Worm (Caenorhabditis elegans) whole organism, L2 larva: ENCODE data around the gene W06D12.6.

Experiments
- C34F6.9 ChIP-seq: fragments of 150-350 bp; optimal IDR thresholded peaks from 2 replicates; lab custom pipeline; 2014; ENCODE audit warnings: missing biosample characterization, missing genetic modification characterization
- F13H6.1 ChIP-seq: sonication (generic microtip); optimal IDR thresholded peaks from 2 replicates; lab custom pipeline; 2016; ENCODE audit warnings: missing genetic modification characterization, missing compliant biosample characterization
- Y55F3AM.14 ChIP-seq: fragments of 200-800 bp; sonication (Bioruptor generic); optimal IDR thresholded peaks from 2 replicates; lab custom pipeline; 2018; ENCODE audit warnings: mild to moderate bottlenecking, missing genetic modification characterization, missing compliant biosample characterization
- ZK546.5 ChIP-seq: sonication (generic microtip); optimal IDR thresholded peaks from 2 replicates; lab custom pipeline; 2017; ENCODE audit warnings: missing biosample characterization, missing genetic modification characterization
- blmp-1 ChIP-seq: sonication (generic microtip); optimal IDR thresholded peaks from 2 replicates; lab custom pipeline; 2017; ENCODE audit warnings: missing genetic modification characterization, mild to moderate bottlenecking, missing compliant biosample characterization, antibody characterized with exemption, moderate library complexity; ENCODE audit not compliant: insufficient read depth
- ceh-82 ChIP-seq: fragments of 150-350 bp; optimal IDR thresholded peaks from 2 replicates; lab custom pipeline; 2014; ENCODE audit warnings: missing biosample characterization, missing genetic modification characterization
- crh-2 ChIP-seq: sonication (generic microtip); optimal IDR thresholded peaks from 2 replicates; lab custom pipeline; 2017; ENCODE audit warnings: missing biosample characterization, missing genetic modification characterization
- egl-27 ChIP-seq: sonication (generic microtip); optimal IDR thresholded peaks from 3 replicates; lab custom pipeline; 2017; ENCODE audit warnings: missing biosample characterization, missing genetic modification reagents, missing genetic modification characterization
- elt-1 ChIP-seq: fragments of 150-350 bp; optimal IDR thresholded peaks from 2 replicates; lab custom pipeline; 2014; ENCODE audit warnings: missing biosample characterization, missing genetic modification characterization
- fos-1 ChIP-seq: fragments of 150-350 bp; optimal IDR thresholded peaks from 2 replicates; lab custom pipeline; 2014; ENCODE audit warnings: missing biosample characterization, missing genetic modification characterization
- gmeb-1 ChIP-seq: fragments of 150-350 bp; optimal IDR thresholded peaks from 2 replicates; lab custom pipeline; 2014; ENCODE audit warnings: missing biosample characterization, missing genetic modification characterization
- lin-39 ChIP-seq: fragments of 150-350 bp; optimal IDR thresholded peaks from 2 replicates; lab custom pipeline; 2014; ENCODE audit warnings: missing biosample characterization, missing genetic modification reagents, missing genetic modification characterization
- lsy-2 ChIP-seq, 2 experiments: fragments of 150-350 bp in 1 of 2; sonication (generic microtip) in 1 of 2; optimal IDR thresholded peaks; 2 replicates each; lab custom pipeline; 2014 to 2017; ENCODE audit warnings: missing biosample characterization in 2 of 2, missing genetic modification characterization in 2 of 2
- mab-5 ChIP-seq: fragments of 150-350 bp; optimal IDR thresholded peaks from 2 replicates; lab custom pipeline; 2014; ENCODE audit warnings: missing biosample characterization, missing genetic modification characterization
- mbf-1 ChIP-seq: sonication (generic microtip); optimal IDR thresholded peaks from 2 replicates; lab custom pipeline; 2017; ENCODE audit warnings: missing biosample characterization, missing genetic modification characterization
- mdl-1 ChIP-seq, 2 experiments: fragments of 150-350 bp in 1 of 2; sonication (generic microtip) in 1 of 2; optimal IDR thresholded peaks; 2 replicates each; lab custom pipeline; 2017; ENCODE audit warnings: missing biosample characterization in 2 of 2, missing genetic modification characterization in 2 of 2
- nhr-10 ChIP-seq: sonication (generic microtip); optimal IDR thresholded peaks from 2 replicates; lab custom pipeline; 2017; ENCODE audit warnings: missing biosample characterization, missing genetic modification characterization
- nhr-129 ChIP-seq: fragments of 150-350 bp; optimal IDR thresholded peaks from 2 replicates; lab custom pipeline; 2014; ENCODE audit warnings: missing biosample characterization, missing genetic modification characterization
- nhr-23 ChIP-seq: fragments of 150-350 bp; optimal IDR thresholded peaks from 2 replicates; lab custom pipeline; 2014; ENCODE audit warnings: missing biosample characterization, missing genetic modification reagents, missing genetic modification characterization
- nhr-237 ChIP-seq: fragments of 150-350 bp; optimal IDR thresholded peaks from 2 replicates; lab custom pipeline; 2014; ENCODE audit warnings: missing biosample characterization, missing genetic modification characterization
- nhr-77 ChIP-seq: fragments of 150-350 bp; optimal IDR thresholded peaks from 2 replicates; lab custom pipeline; 2014; ENCODE audit warnings: missing biosample characterization, missing genetic modification characterization
- peb-1 ChIP-seq: fragments of 150-350 bp; optimal IDR thresholded peaks from 2 replicates; lab custom pipeline; 2014; ENCODE audit warnings: missing biosample characterization, missing genetic modification characterization
- sma-9 ChIP-seq, 2 experiments: fragments of 150-350 bp in 1 of 2; sonication (generic microtip) in 1 of 2; optimal IDR thresholded peaks; 2 replicates each; lab custom pipeline; 2014 to 2016; ENCODE audit warnings: missing genetic modification characterization in 2 of 2, mild to moderate bottlenecking in 1 of 2, missing biosample characterization in 1 of 2, missing compliant biosample characterization in 1 of 2, missing genetic modification reagents in 1 of 2, moderate library complexity in 1 of 2
- snpc-4 ChIP-seq: fragments of 150-350 bp; optimal IDR thresholded peaks from 2 replicates; lab custom pipeline; 2014; ENCODE audit warnings: missing biosample characterization, missing genetic modification characterization
- unc-39 ChIP-seq: fragments of 150-350 bp; optimal IDR thresholded peaks from 2 replicates; lab custom pipeline; 2014; ENCODE audit warnings: missing biosample characterization, missing genetic modification characterization
- unc-62 ChIP-seq: fragments of 150-350 bp; optimal IDR thresholded peaks from 2 replicates; lab custom pipeline; 2014; ENCODE audit warnings: missing biosample characterization, missing genetic modification reagents, missing genetic modification characterization
- zag-1 ChIP-seq: fragments of 150-350 bp; optimal IDR thresholded peaks from 2 replicates; lab custom pipeline; 2014; ENCODE audit warnings: missing biosample characterization, missing genetic modification characterization
- ztf-11 ChIP-seq: sonication (generic microtip); optimal IDR thresholded peaks from 2 replicates; lab custom pipeline; 2017; ENCODE audit warnings: missing biosample characterization, missing genetic modification characterization

W06D12.6 gene

DNA sequence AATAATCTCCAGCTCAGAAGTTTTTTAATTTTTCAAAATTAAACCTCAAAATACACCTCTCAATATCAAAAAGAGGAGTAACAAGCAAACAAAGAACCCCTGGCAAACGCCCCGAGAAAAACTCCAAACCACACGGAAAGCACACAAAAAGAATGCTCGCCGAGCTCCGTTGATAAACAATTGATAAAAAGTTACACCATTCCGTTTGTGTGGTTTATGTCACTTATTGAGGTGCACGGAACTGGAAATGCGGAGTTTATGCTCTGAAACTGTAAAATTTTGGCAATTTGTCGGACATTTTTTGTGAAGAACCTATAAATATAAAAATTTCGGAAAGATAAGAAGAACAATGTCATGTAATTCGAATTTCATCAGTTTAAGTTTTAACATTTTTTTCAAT, 46.4 kb downstream of the W06D12.6 start:
- TF ChIP-seq peb-1 (tag; lab: Kevin White, UChicago): no peak
- no peak for TF ChIP-seq mab-5 (tag; lab: Kevin White, UChicago)
- TF ChIP-seq lsy-2 (tag; optimal IDR thresholded peaks at IDR 0.05; lab: Kevin White, UChicago): no peak
- no peak for TF ChIP-seq Y55F3AM.14
- TF ChIP-seq fos-1: peak; percentile 75
- no peak for TF ChIP-seq unc-39 (tag; lab: Kevin White, UChicago)
- peak; percentile 18 for TF ChIP-seq gmeb-1 (tag; lab: Kevin White, UChicago)
- TF ChIP-seq crh-2: peak; percentile 42
- peak; percentile 33 for TF ChIP-seq sma-9 (GFP tag; optimal IDR thresholded peaks at IDR 0.05; lab: Kevin White, UChicago)
- no peak for TF ChIP-seq sma-9 (tag; optimal IDR thresholded peaks at IDR 0.05; lab: Kevin White, UChicago)
- TF ChIP-seq C34F6.9 (tag; lab: Kevin White, UChicago): no peak

DNA sequence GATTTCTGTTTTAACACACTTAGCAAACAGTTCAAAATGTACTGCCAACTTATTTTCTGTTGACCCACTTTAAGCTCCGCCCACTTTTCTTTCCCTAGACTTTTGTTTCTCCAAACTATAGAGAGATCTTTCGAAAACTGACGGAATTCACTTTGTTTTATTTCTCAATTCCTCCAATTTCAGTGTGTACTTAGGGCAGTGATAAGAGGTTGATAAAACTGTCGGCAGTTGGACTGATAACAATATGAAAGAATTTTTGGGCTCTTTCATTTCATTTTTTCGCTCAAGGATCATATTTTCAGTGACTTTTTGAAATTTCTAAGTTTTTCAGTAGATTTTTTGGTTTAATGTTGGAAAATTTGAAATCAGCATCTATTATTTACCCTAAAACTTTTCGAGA, 49.1 kb downstream of the W06D12.6 start:
- no peak for TF ChIP-seq ZK546.5 (tag; lab: Kevin White, UChicago)
- no peak for TF ChIP-seq elt-1 (tag; lab: Kevin White, UChicago)
- no peak for TF ChIP-seq zag-1 (tag; lab: Kevin White, UChicago)
- no peak for TF ChIP-seq nhr-10 (tag; lab: Kevin White, UChicago)
- no peak for TF ChIP-seq C34F6.9 (tag; lab: Kevin White, UChicago)
- no peak for TF ChIP-seq F13H6.1 (tag; lab: Kevin White, UChicago)
- TF ChIP-seq lsy-2 (tag; optimal IDR thresholded peaks at IDR 0.05; lab: Kevin White, UChicago): no peak
- TF ChIP-seq fos-1: peak; percentile 59
- peak; percentile 38 for TF ChIP-seq sma-9 (GFP tag; optimal IDR thresholded peaks at IDR 0.05; lab: Kevin White, UChicago)
- TF ChIP-seq sma-9 (tag; optimal IDR thresholded peaks at IDR 0.05; lab: Kevin White, UChicago): no peak
- TF ChIP-seq egl-27 (tag; lab: Kevin White, UChicago): no peak
- TF ChIP-seq blmp-1: no peak
- no peak for TF ChIP-seq gmeb-1 (tag; lab: Kevin White, UChicago)
- no peak for TF ChIP-seq unc-39 (tag; lab: Kevin White, UChicago)
- no peak for TF ChIP-seq nhr-23 (tag; lab: Kevin White, UChicago)

DNA sequence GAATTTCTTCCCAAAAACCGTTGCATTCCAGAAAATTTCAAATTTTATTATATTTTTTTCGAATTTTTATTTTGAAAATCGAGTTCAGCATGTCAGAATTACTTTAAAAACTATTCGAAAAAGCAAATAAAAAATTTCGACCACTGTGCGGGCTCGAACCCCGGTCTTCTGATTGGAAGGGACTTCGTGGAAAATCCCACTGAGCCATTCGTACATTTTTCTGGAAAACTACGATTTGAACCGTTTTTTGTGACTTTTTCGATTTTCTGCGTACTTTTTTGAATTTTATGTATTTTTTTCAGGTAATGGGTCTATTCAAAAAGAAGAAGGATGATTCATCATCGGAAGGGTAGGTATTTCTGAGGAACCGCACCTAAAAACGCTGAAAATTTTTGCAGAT, 49.7 kb downstream of the W06D12.6 start, which contains the start of gene pgp-9:
TSS of gene pgp-9 (plus strand) at position 301 of the 400 bp plus-strand sequence.
- no peak for TF ChIP-seq ceh-82 (tag; lab: Kevin White, UChicago)
- TF ChIP-seq sma-9 (GFP tag; optimal IDR thresholded peaks at IDR 0.05; lab: Kevin White, UChicago): no peak
- TF ChIP-seq sma-9 (tag; optimal IDR thresholded peaks at IDR 0.05; lab: Kevin White, UChicago): no peak
- no peak for TF ChIP-seq zag-1 (tag; lab: Kevin White, UChicago)
- TF ChIP-seq Y55F3AM.14: no peak
- no peak for TF ChIP-seq peb-1 (tag; lab: Kevin White, UChicago)
- no peak for TF ChIP-seq nhr-129 (tag; lab: Kevin White, UChicago)
- no peak for TF ChIP-seq mdl-1 (tag; optimal IDR thresholded peaks at IDR 0.05; lab: Kevin White, UChicago)
- no peak for TF ChIP-seq nhr-77 (tag; lab: Kevin White, UChicago)
- TF ChIP-seq mbf-1 (tag; lab: Kevin White, UChicago): no peak
- TF ChIP-seq unc-62 (GFP tag; lab: Kevin White, UChicago): no peak
- TF ChIP-seq mab-5 (tag; lab: Kevin White, UChicago): no peak
- TF ChIP-seq ZK546.5 (tag; lab: Kevin White, UChicago): no peak
- no peak for TF ChIP-seq elt-1 (tag; lab: Kevin White, UChicago)
- TF ChIP-seq snpc-4 (tag; lab: Kevin White, UChicago): no peak
- TF ChIP-seq unc-39 (tag; lab: Kevin White, UChicago): no peak
- no peak for TF ChIP-seq lin-39 (tag; lab: Kevin White, UChicago)
- no peak for TF ChIP-seq nhr-237 (tag; lab: Kevin White, UChicago)
- TF ChIP-seq egl-27 (tag; lab: Kevin White, UChicago): no peak
- no peak for TF ChIP-seq nhr-10 (tag; lab: Kevin White, UChicago)
- TF ChIP-seq ztf-11 (tag; lab: Kevin White, UChicago): no peak
- TF ChIP-seq, all 48 proteins: peak for 0
